Worm (Caenorhabditis elegans) whole organism, early embryonic: ENCODE measurements around the gene Y54G11A.19.
"Not testable (repeated sequence)": the region's sequence is repeated elsewhere in the genome, so short reads cannot be mapped to it uniquely, and the experiment has no call there.

Experiments used
- F13C5.2 ChIP-seq: sonication (generic microtip); optimal IDR thresholded peaks from 2 replicates; lab custom pipeline; 2017; ENCODE audit warnings: mild to moderate bottlenecking, missing genetic modification characterization, inconsistent platforms, missing compliant biosample characterization
- aly-1 ChIP-seq: sonication (generic microtip); optimal IDR thresholded peaks from 2 replicates; lab custom pipeline; 2016; ENCODE audit warnings: missing genetic modification characterization, missing compliant biosample characterization
- ama-1 ChIP-seq: fragments of 150-350 bp; optimal IDR thresholded peaks from 2 replicates; lab custom pipeline; 2014
- ceh-13 ChIP-seq: fragments of 200-800 bp; sonication (Bioruptor generic); optimal IDR thresholded peaks from 2 replicates; lab custom pipeline; 2018; ENCODE audit warnings: mild to moderate bottlenecking, missing genetic modification characterization, missing compliant biosample characterization
- flt-1 ChIP-seq: fragments of 200-800 bp; sonication (Bioruptor generic); IDR thresholded peaks from 2 replicates; pipeline ENCODE4 v1.3.6; 2022; ENCODE audit warnings: missing genetic modification characterization, missing compliant biosample characterization
- hmg-4 ChIP-seq: fragments of 200-800 bp; sonication (Bioruptor generic); optimal IDR thresholded peaks from 2 replicates; lab custom pipeline; 2018; ENCODE audit warnings: mild to moderate bottlenecking, missing genetic modification characterization, missing compliant biosample characterization
- hnd-1 ChIP-seq: sonication (generic microtip); optimal IDR thresholded peaks from 2 replicates; lab custom pipeline; 2016; ENCODE audit warnings: missing genetic modification characterization, missing compliant biosample characterization
- pes-1 ChIP-seq: fragments of 200-800 bp; sonication (Bioruptor generic); IDR thresholded peaks from 2 replicates; pipeline ENCODE4 v1.3.6; 2022; ENCODE audit warnings: missing genetic modification reagents, missing genetic modification characterization, missing compliant biosample characterization
- scrt-1 ChIP-seq: fragments of 200-800 bp; sonication (Bioruptor generic); IDR thresholded peaks from 2 replicates; pipeline ENCODE4 v1.3.6; 2022; ENCODE audit warnings: missing genetic modification characterization, missing compliant biosample characterization
- sea-1 ChIP-seq: fragments of 200-800 bp; sonication (Bioruptor generic); conservative IDR thresholded peaks from 2 replicates; pipeline ENCODE4 v1.3.6; 2022; ENCODE audit warnings: missing genetic modification characterization, missing compliant biosample characterization
- tbx-11 ChIP-seq: fragments of 200-800 bp; sonication (Bioruptor generic); IDR thresholded peaks from 2 replicates; pipeline ENCODE4 v1.3.6; 2022; ENCODE audit warnings: missing genetic modification characterization, missing compliant biosample characterization

DNA sequence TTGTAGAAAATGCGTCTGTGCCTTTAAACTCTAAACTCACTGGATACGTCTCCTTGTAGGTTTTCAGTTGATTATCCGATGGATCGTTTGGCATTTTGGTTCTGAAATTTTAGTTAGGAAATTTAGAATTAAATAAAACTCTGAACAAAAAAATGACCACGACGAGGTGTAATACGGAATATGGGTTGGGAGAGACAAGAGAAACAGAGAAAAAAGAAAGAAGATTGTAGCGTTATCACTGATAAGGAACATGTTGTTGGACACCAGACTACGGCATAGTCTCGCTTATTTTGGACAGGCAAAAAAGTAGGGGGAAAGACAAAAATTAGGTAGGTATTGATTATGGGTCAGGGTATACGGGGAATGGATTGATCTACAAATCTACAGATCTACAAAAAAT is 45.2 kb upstream of the Y54G11A.19 start, which contains the start of gene ctl-2:
- TF ChIP-seq ama-1 (lab: Kevin White, UChicago); aly-1 (tag; lab: Kevin White, UChicago); pes-1 (GFP tag; lab: Robert Waterston, UW); hmg-4 (GFP tag; lab: Kevin White, UChicago); ceh-13 (GFP tag; lab: Kevin White, UChicago); sea-1 (GFP tag; lab: Robert Waterston, UW); hnd-1 (tag; lab: Kevin White, UChicago); flt-1 (GFP tag; lab: Robert Waterston, UW); F13C5.2 (tag; lab: Kevin White, UChicago); tbx-11 (GFP tag; lab: Robert Waterston, UW); scrt-1: not testable (repeated sequence)
